Worm (Caenorhabditis elegans) whole organism, L3 larva: Measurements from ENCODE around the gene H03E18.1.

Source experiments
- R02D3.7 ChIP-seq: fragments of 150-350 bp; optimal IDR thresholded peaks from 2 replicates; lab custom pipeline; 2014; ENCODE audit warnings: missing biosample characterization, missing genetic modification characterization
- ZK546.5 ChIP-seq: sonication (generic microtip); optimal IDR thresholded peaks from 2 replicates; lab custom pipeline; 2017; ENCODE audit warnings: missing biosample characterization, missing genetic modification characterization
- aly-2 ChIP-seq: fragments of 150-350 bp; optimal IDR thresholded peaks from 2 replicates; lab custom pipeline; 2014; ENCODE audit warnings: missing biosample characterization, missing genetic modification characterization
- ama-1 ChIP-seq: fragments of 150-350 bp; optimal IDR thresholded peaks from 2 replicates; lab custom pipeline; 2018
- ceh-16 ChIP-seq: sonication (generic microtip); optimal IDR thresholded peaks from 2 replicates; lab custom pipeline; 2017; ENCODE audit warnings: missing biosample characterization, missing genetic modification characterization
- ceh-28 ChIP-seq: fragments of 150-350 bp; optimal IDR thresholded peaks from 2 replicates; lab custom pipeline; 2014; ENCODE audit warnings: missing biosample characterization, missing genetic modification reagents, missing genetic modification characterization
- ceh-9 ChIP-seq: sonication (generic microtip); optimal IDR thresholded peaks from 2 replicates; lab custom pipeline; 2018; ENCODE audit warnings: missing biosample characterization, missing genetic modification characterization
- daf-12 ChIP-seq: fragments of 150-350 bp; optimal IDR thresholded peaks from 2 replicates; lab custom pipeline; 2014; ENCODE audit warnings: missing biosample characterization, missing genetic modification reagents, missing genetic modification characterization
- egl-5 ChIP-seq: fragments of 150-350 bp; optimal IDR thresholded peaks from 2 replicates; lab custom pipeline; 2017; ENCODE audit warnings: missing biosample characterization, missing genetic modification reagents, missing genetic modification characterization, inconsistent platforms
- elt-1 ChIP-seq: fragments of 150-350 bp; optimal IDR thresholded peaks from 2 replicates; lab custom pipeline; 2014; ENCODE audit warnings: missing biosample characterization, missing genetic modification characterization
- elt-3 ChIP-seq, 3 experiments: fragments of 150-350 bp in 1 of 3; sonication (generic microtip) in 2 of 3; optimal IDR thresholded peaks; 2 replicates in 2 of 3; 4 replicates in 1 of 3; lab custom pipeline; 2014 to 2017; ENCODE audit warnings: missing biosample characterization in 3 of 3, missing genetic modification characterization in 3 of 3
- eor-1 ChIP-seq, 2 experiments: fragments of 150-350 bp; optimal IDR thresholded peaks; 2 replicates each; lab custom pipeline; 2014 to 2018; ENCODE audit warnings: missing biosample characterization in 2 of 2, missing genetic modification characterization in 2 of 2
- fkh-10 ChIP-seq: sonication (generic microtip); optimal IDR thresholded peaks from 2 replicates; lab custom pipeline; 2017; ENCODE audit warnings: missing biosample characterization, missing genetic modification reagents, missing genetic modification characterization
- fkh-2 ChIP-seq: fragments of 150-350 bp; optimal IDR thresholded peaks from 2 replicates; lab custom pipeline; 2014; ENCODE audit warnings: missing biosample characterization, missing genetic modification reagents, missing genetic modification characterization
- fos-1 ChIP-seq: fragments of 150-350 bp; optimal IDR thresholded peaks from 2 replicates; lab custom pipeline; 2014; ENCODE audit warnings: missing biosample characterization, missing genetic modification characterization
- lin-15B ChIP-seq: fragments of 150-350 bp; optimal IDR thresholded peaks from 2 replicates; lab custom pipeline; 2014; ENCODE audit warnings: missing biosample characterization, missing genetic modification characterization
- lin-39 ChIP-seq: fragments of 150-350 bp; optimal IDR thresholded peaks from 2 replicates; lab custom pipeline; 2018; ENCODE audit warnings: missing biosample characterization, missing genetic modification reagents, missing genetic modification characterization
- lsy-12 ChIP-seq: sonication (generic microtip); optimal IDR thresholded peaks from 2 replicates; lab custom pipeline; 2016; ENCODE audit warnings: mild to moderate bottlenecking, missing genetic modification characterization, missing compliant biosample characterization
- mdl-1 ChIP-seq: fragments of 150-350 bp; optimal IDR thresholded peaks from 2 replicates; lab custom pipeline; 2014; ENCODE audit warnings: missing biosample characterization, missing genetic modification characterization
- mml-1 ChIP-seq: fragments of 150-350 bp; sonication (generic microtip); optimal IDR thresholded peaks from 3 replicates; lab custom pipeline; 2014; ENCODE audit warnings: missing biosample characterization, missing genetic modification characterization
- nfya-1 ChIP-seq: sonication (generic microtip); optimal IDR thresholded peaks from 2 replicates; lab custom pipeline; 2017; ENCODE audit warnings: missing genetic modification characterization, mild to moderate bottlenecking, missing compliant biosample characterization, antibody characterized with exemption, moderate library complexity; ENCODE audit not compliant: insufficient read depth
- nhr-11 ChIP-seq: fragments of 150-350 bp; optimal IDR thresholded peaks from 2 replicates; lab custom pipeline; 2014; ENCODE audit warnings: missing biosample characterization, missing genetic modification characterization
- nhr-23 ChIP-seq: fragments of 150-350 bp; optimal IDR thresholded peaks from 2 replicates; lab custom pipeline; 2014; ENCODE audit warnings: missing biosample characterization, missing genetic modification reagents, missing genetic modification characterization
- nhr-237 ChIP-seq: fragments of 150-350 bp; optimal IDR thresholded peaks from 2 replicates; lab custom pipeline; 2014; ENCODE audit warnings: missing biosample characterization, missing genetic modification characterization
- nhr-25 ChIP-seq: sonication (generic microtip); optimal IDR thresholded peaks from 2 replicates; lab custom pipeline; 2017; ENCODE audit warnings: missing biosample characterization, missing genetic modification characterization
- nhr-28 ChIP-seq: fragments of 150-350 bp; optimal IDR thresholded peaks from 2 replicates; lab custom pipeline; 2014; ENCODE audit warnings: missing biosample characterization, missing genetic modification characterization
- nhr-43 ChIP-seq: sonication (generic microtip); optimal IDR thresholded peaks from 2 replicates; lab custom pipeline; 2016; ENCODE audit warnings: mild to moderate bottlenecking, missing genetic modification characterization, missing compliant biosample characterization; ENCODE audit not compliant: poor library complexity, severe bottlenecking
- nhr-67 ChIP-seq: fragments of 150-350 bp; optimal IDR thresholded peaks from 2 replicates; lab custom pipeline; 2014; ENCODE audit warnings: missing biosample characterization, missing genetic modification characterization
- nhr-77 ChIP-seq: fragments of 150-350 bp; optimal IDR thresholded peaks from 2 replicates; lab custom pipeline; 2014; ENCODE audit warnings: missing biosample characterization, missing genetic modification characterization
- pha-4 ChIP-seq: fragments of 150-350 bp; optimal IDR thresholded peaks from 2 replicates; lab custom pipeline; 2014; ENCODE audit warnings: missing biosample characterization, missing genetic modification reagents, missing genetic modification characterization
- pqm-1 ChIP-seq: fragments of 150-350 bp; optimal IDR thresholded peaks from 2 replicates; lab custom pipeline; 2017; ENCODE audit warnings: missing biosample characterization, missing genetic modification characterization, inconsistent platforms
- sea-2 ChIP-seq: fragments of 150-350 bp; sonication (generic microtip); optimal IDR thresholded peaks from 4 replicates; lab custom pipeline; 2014; ENCODE audit warnings: missing biosample characterization, missing genetic modification reagents, missing genetic modification characterization
- skn-1 ChIP-seq: fragments of 150-350 bp; optimal IDR thresholded peaks from 2 replicates; lab custom pipeline; 2014; ENCODE audit warnings: missing biosample characterization, missing genetic modification characterization
- tbx-2 ChIP-seq: sonication (generic microtip); optimal IDR thresholded peaks from 2 replicates; lab custom pipeline; 2016; ENCODE audit warnings: mild to moderate bottlenecking, missing genetic modification characterization, missing compliant biosample characterization
- unc-62 ChIP-seq: fragments of 150-350 bp; sonication (generic microtip); optimal IDR thresholded peaks from 4 replicates; lab custom pipeline; 2014; ENCODE audit warnings: missing biosample characterization, missing genetic modification reagents, missing genetic modification characterization
- zag-1 ChIP-seq: fragments of 150-350 bp; optimal IDR thresholded peaks from 2 replicates; lab custom pipeline; 2014; ENCODE audit warnings: missing biosample characterization, missing genetic modification characterization
- ztf-11 ChIP-seq: fragments of 150-350 bp; optimal IDR thresholded peaks from 2 replicates; lab custom pipeline; 2014; ENCODE audit warnings: missing biosample characterization, missing genetic modification characterization

The H03E18.1 gene

DNA sequence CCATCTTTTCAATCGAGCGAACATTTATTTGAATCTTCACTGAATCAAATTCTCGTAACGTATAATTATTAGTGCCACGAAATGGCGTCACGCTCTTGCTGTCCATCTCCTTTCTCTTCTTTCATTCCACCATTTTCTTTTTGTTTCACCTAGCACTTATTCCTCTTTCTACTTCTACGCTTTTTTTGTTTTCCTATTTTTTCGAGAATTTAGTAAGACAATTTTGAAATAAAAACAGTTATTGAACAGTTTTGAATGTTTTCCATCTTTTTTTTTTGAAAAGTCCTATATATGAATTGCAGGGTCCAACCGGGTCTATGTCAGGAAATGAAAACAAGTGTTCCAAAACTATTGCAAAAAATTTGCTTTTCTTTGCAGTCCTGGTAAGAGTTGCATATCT lies 12.7 kb upstream of the H03E18.1 start, which contains the start of gene T01B10.5:
TSS of gene T01B10.5 (plus strand) at position 301 of the 400 bp plus-strand sequence.
- no peak for TF ChIP-seq sea-2 (GFP tag; lab: Kevin White, UChicago)
- TF ChIP-seq lsy-12 (tag; lab: Kevin White, UChicago): no peak
- no peak for TF ChIP-seq eor-1 (tag; optimal IDR thresholded peaks at IDR 0.05; lab: Kevin White, UChicago)
- TF ChIP-seq, all 47 proteins: peak for 0

DNA sequence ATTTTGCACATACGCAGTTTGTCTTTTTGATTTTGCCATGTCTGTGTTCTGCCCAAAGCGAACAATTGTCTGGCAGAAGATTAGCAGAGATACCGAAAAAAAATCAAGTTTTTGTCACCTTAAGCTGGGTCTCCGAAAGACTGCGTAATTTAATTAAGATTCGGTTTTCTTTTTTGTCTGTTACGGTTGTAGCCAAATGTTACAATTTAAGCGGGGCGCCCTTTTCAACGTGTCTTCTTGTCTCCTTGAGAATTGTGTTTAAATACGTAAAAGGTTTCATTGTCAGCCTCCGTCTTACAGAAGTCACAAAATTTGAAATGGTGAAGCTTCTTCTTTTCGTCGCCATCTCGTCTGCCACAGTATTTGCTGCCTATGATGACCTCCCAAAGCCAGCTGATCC lies 8.0 kb upstream of the H03E18.1 start, which contains the start of gene grd-14:
TSS of gene grd-14 (plus strand) at position 301 of the 400 bp plus-strand sequence.
- peak; percentile 60 for TF ChIP-seq nhr-25 (tag; lab: Kevin White, UChicago)
- TF ChIP-seq tbx-2: no peak
- TF ChIP-seq, all 47 proteins: peak for 1

DNA sequence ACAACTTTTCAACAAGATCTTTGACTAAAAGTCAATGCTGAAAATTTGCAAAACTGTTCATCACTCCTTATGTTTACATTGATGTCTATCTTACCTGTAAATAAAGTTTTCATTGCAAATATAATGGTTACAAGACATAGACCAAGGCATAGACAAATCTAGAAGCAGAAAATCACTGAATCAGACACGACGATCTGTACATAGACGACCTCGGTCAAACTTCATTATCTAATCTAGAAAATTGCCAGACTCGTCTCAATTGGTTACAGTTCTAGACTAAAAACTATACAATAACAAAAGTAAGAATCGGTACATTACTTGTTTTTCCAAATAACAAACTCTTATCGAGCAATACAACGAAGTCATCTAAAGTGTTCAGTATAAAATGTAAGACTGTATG lies 6.8 kb upstream of the H03E18.1 start, which contains the start of gene grd-4:
TSS of gene grd-4 (plus strand) at position 301 of the 400 bp plus-strand sequence.
- TF ChIP-seq nhr-25 (tag; lab: Kevin White, UChicago): peak; percentile 49
- TF ChIP-seq fos-1 (tag; lab: Kevin White, UChicago): no peak
- TF ChIP-seq elt-1 (tag; lab: Kevin White, UChicago): peak; percentile 77

DNA sequence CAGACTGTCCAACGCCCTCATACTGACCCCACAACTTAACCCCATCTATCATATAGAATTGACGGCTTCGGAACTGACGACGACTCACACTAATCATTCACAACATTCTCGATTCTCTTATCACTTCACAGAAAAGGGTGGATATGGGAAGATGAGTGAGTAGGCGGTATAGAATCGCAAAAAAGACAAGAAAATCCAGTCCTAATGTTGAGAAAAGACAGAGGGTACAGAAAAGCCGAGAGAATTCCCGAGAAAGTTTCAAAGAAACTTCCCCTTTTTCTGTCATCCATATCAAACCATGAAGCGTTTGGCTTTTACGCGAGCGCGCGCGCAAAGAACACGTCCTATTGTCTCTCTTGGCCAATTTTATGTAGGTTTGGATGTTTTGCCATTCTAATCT lies 3.5 kb upstream of the H03E18.1 start:
- TF ChIP-seq pqm-1 (tag; lab: Kevin White, UChicago) (no peak), nhr-43 (peak; percentile 60), sea-2 (GFP tag; lab: Kevin White, UChicago) (no peak), egl-5 (tag; lab: Kevin White, UChicago) (no peak), skn-1 (tag; lab: Kevin White, UChicago) (no peak), nhr-23 (tag; lab: Kevin White, UChicago) (peak; percentile 71), nhr-25 (tag; lab: Kevin White, UChicago) (peak; percentile 15)

DNA sequence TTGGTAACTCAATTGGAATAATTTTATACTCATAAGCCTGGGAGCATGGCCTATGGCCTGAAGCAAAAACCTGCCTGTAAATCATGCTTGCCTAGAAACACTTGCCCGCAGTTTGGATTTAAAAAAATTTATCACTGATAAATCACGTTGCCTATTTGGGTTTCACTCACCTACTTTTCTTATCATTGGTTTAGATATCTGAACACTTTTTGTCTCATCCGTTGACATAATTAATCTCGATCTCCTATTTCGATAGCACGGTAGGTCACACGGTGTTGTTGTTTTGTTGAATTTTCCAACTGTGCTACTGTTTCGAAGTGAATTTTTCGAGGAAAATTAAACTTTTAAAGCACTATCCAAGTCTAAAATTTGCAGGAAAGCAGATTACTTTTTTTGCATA lies 623 bp upstream of the H03E18.1 start:
- TF ChIP-seq nhr-23 (tag; lab: Kevin White, UChicago) (peak; percentile 76), nfya-1 (tag; lab: Kevin White, UChicago) (no peak)

DNA sequence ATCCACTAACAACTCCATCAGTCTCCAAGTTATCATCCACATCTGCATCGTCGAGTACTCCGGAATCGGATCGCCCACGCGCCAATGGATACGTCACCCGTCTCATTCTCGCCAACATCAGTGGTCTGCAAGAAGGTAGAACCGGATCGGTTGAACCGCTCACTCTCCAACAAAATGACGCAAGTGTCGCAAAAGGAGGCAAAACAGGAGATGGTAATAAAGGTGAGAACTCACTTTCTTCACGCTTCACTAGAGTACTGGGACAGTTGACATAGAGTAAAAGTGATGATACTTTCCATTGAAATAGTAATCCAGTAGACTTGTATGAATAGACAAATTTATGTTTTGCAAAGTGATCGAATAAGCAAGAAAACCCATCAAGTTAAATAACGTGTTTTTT lies 1.4 kb downstream of the H03E18.1 start:
- TF ChIP-seq eor-1 (tag; optimal IDR thresholded peaks at IDR 0.05; lab: Kevin White, UChicago): no peak
- TF ChIP-seq lin-39 (tag; lab: Kevin White, UChicago): no peak
- no peak for TF ChIP-seq fkh-2 (tag; lab: Kevin White, UChicago)
- TF ChIP-seq ztf-11 (tag; lab: Kevin White, UChicago): no peak
- TF ChIP-seq nhr-237 (tag; lab: Kevin White, UChicago): no peak
- TF ChIP-seq ceh-9: no peak
- TF ChIP-seq aly-2 (tag; lab: Kevin White, UChicago): no peak
- no peak for TF ChIP-seq fkh-10 (GFP tag; lab: Kevin White, UChicago)
- no peak for TF ChIP-seq ceh-16 (tag; lab: Kevin White, UChicago)
- TF ChIP-seq elt-3 (tag; optimal IDR thresholded peaks at IDR 0.05; lab: Kevin White, UChicago): no peak
- no peak for TF ChIP-seq zag-1 (tag; lab: Kevin White, UChicago)
- TF ChIP-seq daf-12 (tag; lab: Kevin White, UChicago): no peak
- no peak for TF ChIP-seq nhr-11
- TF ChIP-seq tbx-2: no peak
- TF ChIP-seq, all 47 proteins: peak for 0

DNA sequence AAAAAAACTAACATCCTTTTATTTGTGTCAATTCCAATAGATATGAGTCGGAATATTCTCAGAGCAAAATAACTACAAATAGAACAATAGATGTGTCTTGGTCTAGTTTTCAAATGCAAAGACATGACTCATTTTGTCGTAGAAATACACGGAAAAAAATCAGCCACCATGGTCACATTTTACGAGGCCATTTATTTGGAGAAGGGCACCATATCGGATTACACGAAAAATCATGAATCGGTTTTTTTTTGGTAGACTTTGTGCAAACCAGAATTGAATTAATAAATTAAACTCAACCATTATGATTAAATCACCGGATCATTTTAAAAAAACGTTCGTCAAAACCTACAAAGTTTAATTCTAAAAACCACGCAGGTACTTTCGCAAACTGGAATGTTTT lies 12.7 kb downstream of the H03E18.1 start, which contains the start of gene H03E18.2:
TSS of gene H03E18.2 (minus strand) at position 101 of the 400 bp plus-strand sequence.
- no peak for TF ChIP-seq mml-1 (tag; lab: Kevin White, UChicago)
- no peak for TF ChIP-seq ama-1
- TF ChIP-seq ceh-9: no peak
- TF ChIP-seq ceh-28 (tag; lab: Kevin White, UChicago): no peak
- no peak for TF ChIP-seq unc-62
- no peak for TF ChIP-seq ZK546.5 (tag; lab: Kevin White, UChicago)
- no peak for TF ChIP-seq nhr-25 (tag; lab: Kevin White, UChicago)
- no peak for TF ChIP-seq nhr-77 (tag; lab: Kevin White, UChicago)
- TF ChIP-seq R02D3.7: no peak
- TF ChIP-seq nhr-28 (tag; lab: Kevin White, UChicago): no peak
- no peak for TF ChIP-seq ztf-11 (tag; lab: Kevin White, UChicago)
- TF ChIP-seq nhr-67 (tag; lab: Kevin White, UChicago): no peak
- no peak for TF ChIP-seq lin-15B (tag; lab: Kevin White, UChicago)
- TF ChIP-seq egl-5 (tag; lab: Kevin White, UChicago): no peak
- TF ChIP-seq nhr-237 (tag; lab: Kevin White, UChicago): no peak
- no peak for TF ChIP-seq nfya-1 (tag; lab: Kevin White, UChicago)
- TF ChIP-seq pha-4 (tag; lab: Kevin White, UChicago): no peak
- no peak for TF ChIP-seq zag-1 (tag; lab: Kevin White, UChicago)
- no peak for TF ChIP-seq eor-1 (tag; optimal IDR thresholded peaks at IDR 0.05; lab: Kevin White, UChicago)
- no peak for TF ChIP-seq mdl-1 (tag; lab: Kevin White, UChicago)
- TF ChIP-seq, all 47 proteins: peak for 0
